Worm (Caenorhabditis elegans) whole organism, L2 larva: ENCODE data around the gene osm-8.

Source experiments
- C34F6.9 ChIP-seq: fragments of 150-350 bp; optimal IDR thresholded peaks from 2 replicates; lab custom pipeline; 2014; ENCODE audit warnings: missing biosample characterization, missing genetic modification characterization
- F13H6.1 ChIP-seq: sonication (generic microtip); optimal IDR thresholded peaks from 2 replicates; lab custom pipeline; 2016; ENCODE audit warnings: missing genetic modification characterization, missing compliant biosample characterization
- R02D3.7 ChIP-seq: fragments of 150-350 bp; optimal IDR thresholded peaks from 2 replicates; lab custom pipeline; 2014; ENCODE audit warnings: missing biosample characterization, missing genetic modification characterization
- Y55F3AM.14 ChIP-seq: fragments of 200-800 bp; sonication (Bioruptor generic); optimal IDR thresholded peaks from 2 replicates; lab custom pipeline; 2018; ENCODE audit warnings: mild to moderate bottlenecking, missing genetic modification characterization, missing compliant biosample characterization
- ZK546.5 ChIP-seq: sonication (generic microtip); optimal IDR thresholded peaks from 2 replicates; lab custom pipeline; 2017; ENCODE audit warnings: missing biosample characterization, missing genetic modification characterization
- alr-1 ChIP-seq: fragments of 150-350 bp; optimal IDR thresholded peaks from 2 replicates; lab custom pipeline; 2014; ENCODE audit warnings: missing biosample characterization, missing genetic modification characterization
- aly-2 ChIP-seq: fragments of 150-350 bp; optimal IDR thresholded peaks from 2 replicates; lab custom pipeline; 2014; ENCODE audit warnings: missing biosample characterization, missing genetic modification characterization
- ama-1 ChIP-seq: fragments of 150-350 bp; optimal IDR thresholded peaks from 2 replicates; lab custom pipeline; 2018; ENCODE audit warnings: inconsistent platforms
- blmp-1 ChIP-seq: sonication (generic microtip); optimal IDR thresholded peaks from 2 replicates; lab custom pipeline; 2017; ENCODE audit warnings: missing genetic modification characterization, mild to moderate bottlenecking, missing compliant biosample characterization, antibody characterized with exemption, moderate library complexity; ENCODE audit not compliant: insufficient read depth
- ceh-16 ChIP-seq: fragments of 150-350 bp; optimal IDR thresholded peaks from 2 replicates; lab custom pipeline; 2014; ENCODE audit warnings: missing biosample characterization, missing genetic modification characterization
- ceh-82 ChIP-seq: fragments of 150-350 bp; optimal IDR thresholded peaks from 2 replicates; lab custom pipeline; 2014; ENCODE audit warnings: missing biosample characterization, missing genetic modification characterization
- crh-2 ChIP-seq: sonication (generic microtip); optimal IDR thresholded peaks from 2 replicates; lab custom pipeline; 2017; ENCODE audit warnings: missing biosample characterization, missing genetic modification characterization
- dmd-4 ChIP-seq: sonication (generic microtip); optimal IDR thresholded peaks from 2 replicates; lab custom pipeline; 2017; ENCODE audit warnings: missing biosample characterization, missing genetic modification characterization
- egl-27 ChIP-seq: sonication (generic microtip); optimal IDR thresholded peaks from 3 replicates; lab custom pipeline; 2017; ENCODE audit warnings: missing biosample characterization, missing genetic modification reagents, missing genetic modification characterization
- elt-1 ChIP-seq: fragments of 150-350 bp; optimal IDR thresholded peaks from 2 replicates; lab custom pipeline; 2014; ENCODE audit warnings: missing biosample characterization, missing genetic modification characterization
- elt-3 ChIP-seq: sonication (generic microtip); optimal IDR thresholded peaks from 2 replicates; lab custom pipeline; 2017; ENCODE audit warnings: missing biosample characterization, missing genetic modification characterization
- fos-1 ChIP-seq: fragments of 150-350 bp; optimal IDR thresholded peaks from 2 replicates; lab custom pipeline; 2014; ENCODE audit warnings: missing biosample characterization, missing genetic modification characterization
- gmeb-1 ChIP-seq: fragments of 150-350 bp; optimal IDR thresholded peaks from 2 replicates; lab custom pipeline; 2014; ENCODE audit warnings: missing biosample characterization, missing genetic modification characterization
- lin-11 ChIP-seq: fragments of 150-350 bp; sonication (generic microtip); optimal IDR thresholded peaks from 2 replicates; lab custom pipeline; 2014; ENCODE audit warnings: missing biosample characterization, missing genetic modification characterization, inconsistent platforms, mixed read lengths
- lin-13 ChIP-seq: fragments of 150-350 bp; optimal IDR thresholded peaks from 2 replicates; lab custom pipeline; 2014; ENCODE audit warnings: missing biosample characterization, missing genetic modification reagents, missing genetic modification characterization
- lin-39 ChIP-seq: fragments of 150-350 bp; optimal IDR thresholded peaks from 2 replicates; lab custom pipeline; 2014; ENCODE audit warnings: missing biosample characterization, missing genetic modification reagents, missing genetic modification characterization
- lsy-2 ChIP-seq, 2 experiments: fragments of 150-350 bp in 1 of 2; sonication (generic microtip) in 1 of 2; optimal IDR thresholded peaks; 2 replicates each; lab custom pipeline; 2014 to 2017; ENCODE audit warnings: missing biosample characterization in 2 of 2, missing genetic modification characterization in 2 of 2
- mab-5 ChIP-seq: fragments of 150-350 bp; optimal IDR thresholded peaks from 2 replicates; lab custom pipeline; 2014; ENCODE audit warnings: missing biosample characterization, missing genetic modification characterization
- mbf-1 ChIP-seq: sonication (generic microtip); optimal IDR thresholded peaks from 2 replicates; lab custom pipeline; 2017; ENCODE audit warnings: missing biosample characterization, missing genetic modification characterization
- mdl-1 ChIP-seq, 2 experiments: fragments of 150-350 bp in 1 of 2; sonication (generic microtip) in 1 of 2; optimal IDR thresholded peaks; 2 replicates each; lab custom pipeline; 2017; ENCODE audit warnings: missing biosample characterization in 2 of 2, missing genetic modification characterization in 2 of 2
- nhr-10 ChIP-seq: sonication (generic microtip); optimal IDR thresholded peaks from 2 replicates; lab custom pipeline; 2017; ENCODE audit warnings: missing biosample characterization, missing genetic modification characterization
- nhr-11 ChIP-seq: fragments of 150-350 bp; optimal IDR thresholded peaks from 2 replicates; lab custom pipeline; 2014; ENCODE audit warnings: missing biosample characterization, missing genetic modification characterization
- nhr-12 ChIP-seq: fragments of 150-350 bp; optimal IDR thresholded peaks from 2 replicates; lab custom pipeline; 2014; ENCODE audit warnings: missing biosample characterization, missing genetic modification characterization
- nhr-129 ChIP-seq: fragments of 150-350 bp; optimal IDR thresholded peaks from 2 replicates; lab custom pipeline; 2014; ENCODE audit warnings: missing biosample characterization, missing genetic modification characterization
- nhr-21 ChIP-seq: fragments of 150-350 bp; optimal IDR thresholded peaks from 2 replicates; lab custom pipeline; 2014; ENCODE audit warnings: missing biosample characterization, missing genetic modification characterization
- nhr-23 ChIP-seq: fragments of 150-350 bp; optimal IDR thresholded peaks from 2 replicates; lab custom pipeline; 2014; ENCODE audit warnings: missing biosample characterization, missing genetic modification reagents, missing genetic modification characterization
- nhr-237 ChIP-seq: fragments of 150-350 bp; optimal IDR thresholded peaks from 2 replicates; lab custom pipeline; 2014; ENCODE audit warnings: missing biosample characterization, missing genetic modification characterization
- nhr-25 ChIP-seq: fragments of 150-350 bp; sonication (generic microtip); optimal IDR thresholded peaks from 3 replicates; lab custom pipeline; 2014; ENCODE audit warnings: missing biosample characterization, missing genetic modification characterization
- nhr-6 ChIP-seq: fragments of 150-350 bp; optimal IDR thresholded peaks from 2 replicates; lab custom pipeline; 2014; ENCODE audit warnings: missing biosample characterization, missing genetic modification characterization
- nhr-77 ChIP-seq: fragments of 150-350 bp; optimal IDR thresholded peaks from 2 replicates; lab custom pipeline; 2014; ENCODE audit warnings: missing biosample characterization, missing genetic modification characterization
- peb-1 ChIP-seq: fragments of 150-350 bp; optimal IDR thresholded peaks from 2 replicates; lab custom pipeline; 2014; ENCODE audit warnings: missing biosample characterization, missing genetic modification characterization
- sem-4 ChIP-seq: fragments of 150-350 bp; optimal IDR thresholded peaks from 2 replicates; lab custom pipeline; 2014; ENCODE audit warnings: missing biosample characterization, missing genetic modification reagents, missing genetic modification characterization
- skn-1 ChIP-seq: sonication (generic microtip); optimal IDR thresholded peaks from 2 replicates; lab custom pipeline; 2017; ENCODE audit warnings: missing biosample characterization, missing genetic modification characterization
- sma-3 ChIP-seq: sonication (generic microtip); optimal IDR thresholded peaks from 2 replicates; lab custom pipeline; 2016; ENCODE audit warnings: missing genetic modification reagents, missing genetic modification characterization, missing compliant biosample characterization
- sma-9 ChIP-seq, 2 experiments: fragments of 150-350 bp in 1 of 2; sonication (generic microtip) in 1 of 2; optimal IDR thresholded peaks; 2 replicates each; lab custom pipeline; 2014 to 2016; ENCODE audit warnings: missing genetic modification characterization in 2 of 2, mild to moderate bottlenecking in 1 of 2, missing biosample characterization in 1 of 2, missing compliant biosample characterization in 1 of 2, missing genetic modification reagents in 1 of 2, moderate library complexity in 1 of 2
- snpc-4 ChIP-seq: fragments of 150-350 bp; optimal IDR thresholded peaks from 2 replicates; lab custom pipeline; 2014; ENCODE audit warnings: missing biosample characterization, missing genetic modification characterization
- unc-39 ChIP-seq: fragments of 150-350 bp; optimal IDR thresholded peaks from 2 replicates; lab custom pipeline; 2014; ENCODE audit warnings: missing biosample characterization, missing genetic modification characterization
- unc-55 ChIP-seq: fragments of 150-350 bp; sonication (generic microtip); optimal IDR thresholded peaks from 3 replicates; lab custom pipeline; 2014; ENCODE audit warnings: missing biosample characterization, missing genetic modification reagents, missing genetic modification characterization
- unc-62 ChIP-seq: fragments of 150-350 bp; optimal IDR thresholded peaks from 2 replicates; lab custom pipeline; 2014; ENCODE audit warnings: missing biosample characterization, missing genetic modification reagents, missing genetic modification characterization
- zag-1 ChIP-seq: fragments of 150-350 bp; optimal IDR thresholded peaks from 2 replicates; lab custom pipeline; 2014; ENCODE audit warnings: missing biosample characterization, missing genetic modification characterization
- ztf-1 ChIP-seq: fragments of 200-800 bp; sonication (Bioruptor generic); conservative IDR thresholded peaks from 2 replicates; pipeline ENCODE4 v1.3.6; 2022; ENCODE audit warnings: missing genetic modification characterization, missing compliant biosample characterization
- ztf-11 ChIP-seq: sonication (generic microtip); optimal IDR thresholded peaks from 2 replicates; lab custom pipeline; 2017; ENCODE audit warnings: missing biosample characterization, missing genetic modification characterization
- ztf-4 ChIP-seq: fragments of 150-350 bp; optimal IDR thresholded peaks from 2 replicates; lab custom pipeline; 2014; ENCODE audit warnings: missing biosample characterization, missing genetic modification characterization

osm-8 gene

ce11 chrII:7594262-7594661 is 10.9 kb downstream of the osm-8 start:
- TF ChIP-seq sma-9 (GFP tag; optimal IDR thresholded peaks at IDR 0.05; lab: Kevin White, UChicago) (peak; percentile 18), sma-9 (tag; optimal IDR thresholded peaks at IDR 0.05; lab: Kevin White, UChicago) (no peak), Y55F3AM.14 (GFP tag; lab: Kevin White, UChicago) (no peak)

ce11 chrII:7593227-7593626 is 12.0 kb downstream of the osm-8 start:
- peak; percentile 38 for TF ChIP-seq lin-11 (tag; lab: Kevin White, UChicago)
- TF ChIP-seq elt-1 (tag; lab: Kevin White, UChicago) = no peak
- no peak for TF ChIP-seq nhr-23 (tag; lab: Kevin White, UChicago)
- TF ChIP-seq nhr-11 = no peak
- TF ChIP-seq ZK546.5 = no peak
- peak; percentile 53 for TF ChIP-seq C34F6.9
- TF ChIP-seq ceh-16 (tag; lab: Kevin White, UChicago) = no peak
- no peak for TF ChIP-seq R02D3.7 (tag; lab: Kevin White, UChicago)
- TF ChIP-seq sma-3 (GFP tag; lab: Kevin White, UChicago) = no peak
- TF ChIP-seq Y55F3AM.14 (GFP tag; lab: Kevin White, UChicago) = no peak
- TF ChIP-seq dmd-4 (tag; lab: Kevin White, UChicago) = no peak
- peak; percentile 46 for TF ChIP-seq nhr-129
- TF ChIP-seq lin-13 (GFP tag; lab: Kevin White, UChicago) = no peak
- peak; percentile 83 for TF ChIP-seq zag-1 (tag; lab: Kevin White, UChicago)
- TF ChIP-seq ztf-11 (tag; lab: Kevin White, UChicago) = no peak
- no peak for TF ChIP-seq peb-1 (tag; lab: Kevin White, UChicago)
- peak in 1 of 2 experiments; percentile 35 for TF ChIP-seq lsy-2 (tag; optimal IDR thresholded peaks at IDR 0.05; lab: Kevin White, UChicago)
- TF ChIP-seq lin-39 (tag; lab: Kevin White, UChicago) = no peak
- TF ChIP-seq aly-2 (tag; lab: Kevin White, UChicago) = no peak
- no peak for TF ChIP-seq skn-1 (tag; lab: Kevin White, UChicago)
- peak; percentile 66 for TF ChIP-seq unc-55 (GFP tag; lab: Kevin White, UChicago)
- peak; percentile 67 for TF ChIP-seq F13H6.1 (tag; lab: Kevin White, UChicago)
- no peak for TF ChIP-seq ztf-1
- no peak for TF ChIP-seq nhr-77 (tag; lab: Kevin White, UChicago)
- no peak for TF ChIP-seq alr-1 (tag; lab: Kevin White, UChicago)
- TF ChIP-seq nhr-6 (tag; lab: Kevin White, UChicago) = no peak
- no peak for TF ChIP-seq mbf-1
- no peak for TF ChIP-seq crh-2 (tag; lab: Kevin White, UChicago)
- no peak for TF ChIP-seq fos-1 (tag; lab: Kevin White, UChicago)
- TF ChIP-seq snpc-4 (tag; lab: Kevin White, UChicago) = no peak
- no peak for TF ChIP-seq nhr-25 (tag; lab: Kevin White, UChicago)
- TF ChIP-seq egl-27 (tag; lab: Kevin White, UChicago) = no peak
- peak; percentile 6 for TF ChIP-seq mab-5
- TF ChIP-seq ceh-82 = no peak
- no peak for TF ChIP-seq nhr-12
- TF ChIP-seq ama-1 (lab: Kevin White, UChicago) = no peak
- no peak for TF ChIP-seq elt-3 (tag; lab: Kevin White, UChicago)
- no peak for TF ChIP-seq nhr-237 (tag; lab: Kevin White, UChicago)
- TF ChIP-seq mdl-1 (tag; optimal IDR thresholded peaks at IDR 0.05; lab: Kevin White, UChicago) = no peak
- no peak for TF ChIP-seq unc-62
- TF ChIP-seq nhr-21 (tag; lab: Kevin White, UChicago) = no peak
- no peak for TF ChIP-seq ztf-4 (tag; lab: Kevin White, UChicago)
- TF ChIP-seq blmp-1 (tag; lab: Kevin White, UChicago) = no peak
- TF ChIP-seq sma-9 (GFP tag; optimal IDR thresholded peaks at IDR 0.05; lab: Kevin White, UChicago) = peak; percentile 22
- no peak for TF ChIP-seq sma-9 (tag; optimal IDR thresholded peaks at IDR 0.05; lab: Kevin White, UChicago)
- TF ChIP-seq unc-39 (tag; lab: Kevin White, UChicago) = no peak
- peak; percentile 21 for TF ChIP-seq sem-4 (tag; lab: Kevin White, UChicago)
- no peak for TF ChIP-seq nhr-10
- TF ChIP-seq gmeb-1 (tag; lab: Kevin White, UChicago) = no peak
